Fruit fly (Drosophila melanogaster) S2 (cell line): Measurements from ENCODE around the gene RunxB.

ENCODE experiments used
- CG8478 ChIP-seq: fragments of >200 bp; optimal IDR thresholded peaks from 2 replicates; lab custom pipeline; 2018
- CTCF ChIP-seq, 2 experiments: fragments of >200 bp; optimal IDR thresholded peaks; 2 replicates each; lab custom pipeline; 2018

The RunxB gene

DNA sequence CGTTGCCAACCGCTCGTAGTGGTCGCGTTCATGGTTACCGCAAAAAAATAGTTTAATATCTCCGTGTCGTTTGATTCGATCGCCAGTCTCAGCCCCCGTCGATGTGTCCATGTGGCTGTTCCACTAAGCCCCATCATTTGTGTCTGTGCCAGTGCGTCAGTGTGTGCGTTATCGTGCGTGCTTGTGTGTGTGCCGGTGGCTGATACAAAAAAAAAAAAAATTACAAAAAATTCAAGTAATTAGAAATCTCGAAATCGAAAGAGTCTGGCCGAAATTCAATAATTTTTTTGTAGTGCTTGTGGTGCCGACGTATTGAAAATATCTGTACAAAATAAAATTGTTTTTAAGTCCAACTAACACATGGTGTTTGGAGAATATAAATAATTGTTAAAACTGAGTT, at the start of gene RunxB:
Gene RunxB (plus strand): TSS at position 301 of the 400 bp plus-strand sequence.
- TF ChIP-seq CG8478 (lab: Kevin White, UChicago) (no peak), CTCF (optimal IDR thresholded peaks at IDR 0.05; lab: Kevin White, UChicago) (no peak)

dm6 chrX:20488701-20489122, 49.6 kb upstream of the RunxB start:
- TF ChIP-seq CTCF (optimal IDR thresholded peaks at IDR 0.05; lab: Kevin White, UChicago): no peak
- TF ChIP-seq CG8478 (lab: Kevin White, UChicago): no peak

DNA sequence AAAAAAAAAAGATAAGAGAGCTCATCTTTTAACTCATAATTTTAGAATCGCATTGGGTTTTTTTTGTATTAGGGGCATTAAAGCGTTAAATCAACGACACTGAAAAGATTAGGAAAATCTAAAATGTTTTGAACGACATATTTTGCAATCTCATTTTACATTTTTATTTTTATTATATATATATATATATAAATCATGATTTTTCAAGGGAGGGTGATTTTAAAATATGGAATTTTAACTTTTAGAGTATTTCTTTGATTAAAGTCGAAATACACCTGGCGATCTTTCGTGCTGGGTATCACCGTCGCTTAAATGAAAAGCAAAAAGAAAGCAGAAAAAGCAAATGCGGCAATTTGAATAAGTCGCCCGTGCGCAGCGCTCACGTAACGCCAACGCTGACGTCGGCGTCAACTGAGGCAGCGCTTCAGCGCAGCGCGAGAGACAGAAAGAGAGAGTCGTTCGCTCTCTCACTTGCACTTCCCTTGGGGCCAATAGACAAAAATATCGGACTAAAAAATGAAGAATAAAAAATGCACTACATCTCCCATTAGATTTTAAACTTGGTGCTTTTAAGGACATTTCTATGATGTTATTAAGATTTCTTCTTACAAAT, 48.8 kb upstream of the RunxB start:
- TF ChIP-seq CTCF (optimal IDR thresholded peaks at IDR 0.05; lab: Kevin White, UChicago) (no peak), CG8478 (lab: Kevin White, UChicago) (no peak)

- TF ChIP-seq CTCF (optimal IDR thresholded peaks at IDR 0.05; lab: Kevin White, UChicago) (no peak), CG8478 (lab: Kevin White, UChicago) (no peak)
Observed at dm6 chrX:20489995-20490393, 48.3 kb upstream of the RunxB start.

- TF ChIP-seq CG8478 (lab: Kevin White, UChicago) (no peak), CTCF (optimal IDR thresholded peaks at IDR 0.05; lab: Kevin White, UChicago) (no peak)
Observed at dm6 chrX:20490883-20491282, 47.4 kb upstream of the RunxB start.

dm6 chrX:20492672-20493071, 45.6 kb upstream of the RunxB start:
- TF ChIP-seq CG8478 (lab: Kevin White, UChicago) (no peak), CTCF (optimal IDR thresholded peaks at IDR 0.05; lab: Kevin White, UChicago) (no peak)

DNA sequence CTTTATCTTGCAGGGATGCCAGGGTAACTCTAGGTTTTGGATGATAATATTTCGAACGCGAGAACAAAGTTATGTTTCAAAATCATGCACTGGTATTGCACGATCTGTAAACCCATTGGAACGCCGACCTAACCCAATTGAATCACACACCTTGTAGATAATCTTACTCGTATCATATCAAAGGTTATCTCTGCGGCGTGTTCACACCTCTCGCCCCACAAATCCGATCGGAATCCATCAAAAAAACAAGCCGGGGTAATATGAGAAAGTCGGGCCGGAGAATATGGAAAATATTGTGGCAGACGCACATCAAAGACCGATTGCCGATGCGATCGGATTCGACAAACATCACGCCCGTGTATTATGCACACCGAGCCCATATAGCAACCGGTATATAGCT, 43.2 kb upstream of the RunxB start:
- TF ChIP-seq CG8478 (lab: Kevin White, UChicago) (no peak), CTCF (optimal IDR thresholded peaks at IDR 0.05; lab: Kevin White, UChicago) (no peak)

- TF ChIP-seq CG8478 (lab: Kevin White, UChicago): no peak
- TF ChIP-seq CTCF (optimal IDR thresholded peaks at IDR 0.05; lab: Kevin White, UChicago): no peak
Observed at dm6 chrX:20495767-20496656, 42.3 kb upstream of the RunxB start.

DNA sequence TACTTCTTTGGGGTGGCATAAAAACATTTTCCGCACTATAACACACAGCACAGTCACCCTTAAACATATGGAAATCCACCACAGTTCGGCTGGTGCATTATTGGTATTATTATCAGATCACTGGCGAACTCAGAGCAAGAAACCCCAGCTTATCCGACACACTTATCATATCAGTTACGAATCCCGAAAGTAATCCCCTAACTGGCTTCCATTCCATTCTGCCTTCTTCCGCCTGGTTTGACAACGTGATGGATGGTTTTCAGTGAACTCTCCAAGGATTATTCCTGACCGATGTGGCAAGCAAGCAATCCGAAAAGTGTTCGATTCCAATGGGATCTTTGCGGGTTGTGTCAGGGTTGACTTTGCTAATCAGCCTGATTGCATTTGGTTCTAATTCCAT, 39.3 kb upstream of the RunxB start:
- TF ChIP-seq CTCF (optimal IDR thresholded peaks at IDR 0.05; lab: Kevin White, UChicago): no peak
- no peak for TF ChIP-seq CG8478 (lab: Kevin White, UChicago)

dm6 chrX:20499802-20500201, 38.5 kb upstream of the RunxB start:
- TF ChIP-seq CG8478 (lab: Kevin White, UChicago) (no peak), CTCF (optimal IDR thresholded peaks at IDR 0.05; lab: Kevin White, UChicago) (no peak)

DNA sequence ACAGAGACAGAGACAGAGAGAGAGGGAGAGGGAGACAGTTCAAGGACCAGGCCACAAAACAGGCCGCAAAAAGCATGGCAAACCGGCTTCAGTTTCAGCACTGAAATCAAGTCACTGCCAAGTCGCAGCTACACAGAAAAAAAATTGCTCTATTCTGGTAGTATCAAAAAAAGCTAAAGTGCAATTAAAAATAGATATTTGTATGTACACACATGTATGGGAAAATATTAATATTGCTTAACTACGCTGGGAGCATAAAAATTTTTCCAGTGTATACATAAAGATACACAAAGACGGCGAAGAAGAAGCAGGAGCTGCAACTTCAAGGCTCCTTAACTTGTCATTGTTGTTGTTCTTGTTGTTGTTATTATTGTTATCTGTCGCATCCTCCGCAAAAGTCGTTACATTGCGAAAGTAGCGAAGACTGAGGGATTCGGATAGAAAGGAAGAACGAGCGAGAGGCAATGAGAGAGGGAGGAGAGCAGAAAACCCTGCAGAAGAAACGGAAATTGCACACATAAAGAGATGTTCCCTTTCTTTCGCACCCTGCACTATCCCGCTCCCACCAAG, 37.2 kb upstream of the RunxB start:
- TF ChIP-seq CG8478 (lab: Kevin White, UChicago): no peak
- TF ChIP-seq CTCF (optimal IDR thresholded peaks at IDR 0.05; lab: Kevin White, UChicago): no peak

dm6 chrX:20501640-20502039, 36.7 kb upstream of the RunxB start:
- TF ChIP-seq CG8478 (lab: Kevin White, UChicago): no peak
- no peak for TF ChIP-seq CTCF (optimal IDR thresholded peaks at IDR 0.05; lab: Kevin White, UChicago)

DNA sequence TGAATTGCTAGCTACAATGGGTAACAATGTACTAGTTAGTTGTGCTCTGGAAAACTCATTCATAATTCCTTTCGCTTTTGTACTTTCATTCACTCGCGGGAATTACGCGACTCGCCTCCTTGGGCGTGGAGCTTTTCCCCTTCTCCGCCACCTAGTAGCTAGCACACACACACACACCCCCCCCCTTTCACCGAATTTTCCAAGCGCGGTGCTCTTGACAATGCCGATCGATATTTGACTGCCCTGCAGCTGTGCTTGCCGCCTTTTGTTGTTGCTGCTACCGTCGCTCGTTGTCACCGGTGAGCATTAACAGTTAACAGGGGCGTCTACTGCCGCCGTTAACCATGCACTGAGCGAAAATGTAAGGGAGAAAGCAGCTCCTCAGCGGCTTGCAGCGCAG, 36.0 kb upstream of the RunxB start:
- TF ChIP-seq CG8478 (lab: Kevin White, UChicago): no peak
- no peak for TF ChIP-seq CTCF (optimal IDR thresholded peaks at IDR 0.05; lab: Kevin White, UChicago)

dm6 chrX:20502776-20503503, 35.4 kb upstream of the RunxB start:
- no peak for TF ChIP-seq CTCF (optimal IDR thresholded peaks at IDR 0.05; lab: Kevin White, UChicago)

DNA sequence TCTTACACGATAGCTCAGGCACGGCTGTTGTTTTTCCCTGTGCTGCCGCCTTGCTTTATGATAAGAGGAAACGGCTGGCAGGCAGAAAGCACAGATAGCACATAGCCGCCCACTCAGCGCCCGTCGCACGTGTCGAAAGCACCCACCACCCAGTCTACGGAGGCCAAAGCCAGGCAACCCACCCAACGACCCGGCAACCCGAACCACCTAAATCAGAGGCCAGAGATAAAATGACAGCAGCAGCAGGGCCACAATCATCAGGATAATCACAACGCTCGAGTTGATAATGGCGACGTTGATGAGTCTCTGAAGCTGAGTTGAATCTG, 34.8 kb upstream of the RunxB start:
- TF ChIP-seq CG8478 (lab: Kevin White, UChicago) (no peak), CTCF (optimal IDR thresholded peaks at IDR 0.05; lab: Kevin White, UChicago) (no peak)
